Fruit fly (Drosophila melanogaster) Kc167 (cell line): Measurements from ENCODE around the gene kmr.

Experiments used
- Myc ChIP-seq: fragments of >200 bp; optimal IDR thresholded peaks from 2 replicates; lab custom pipeline; 2017; ENCODE audit warnings: missing external identifiers
- Sin3A ChIP-seq: fragments of >200 bp; optimal IDR thresholded peaks from 2 replicates; lab custom pipeline; 2018; ENCODE audit warnings: missing external identifiers
- h ChIP-seq: fragments of >200 bp; optimal IDR thresholded peaks from 3 replicates; lab custom pipeline; 2018; ENCODE audit warnings: missing external identifiers
- insv ChIP-seq: fragments of >200 bp; optimal IDR thresholded peaks from 3 replicates; lab custom pipeline; 2018; ENCODE audit warnings: missing external identifiers
- psq ChIP-seq: fragments of >200 bp; optimal IDR thresholded peaks from 2 replicates; lab custom pipeline; 2017; ENCODE audit warnings: missing external identifiers
- ttk ChIP-seq: sonication (Bioruptor generic); optimal IDR thresholded peaks from 2 replicates; lab custom pipeline; 2017; ENCODE audit warnings: missing external identifiers

- TF ChIP-seq Myc (lab: Kevin White, UChicago): no peak
- TF ChIP-seq h: no peak
- TF ChIP-seq ttk (lab: Kevin White, UChicago): no peak
- no peak for TF ChIP-seq psq (lab: Kevin White, UChicago)
- TF ChIP-seq Sin3A (lab: Kevin White, UChicago): no peak
- TF ChIP-seq insv (lab: Kevin White, UChicago): no peak
Observed at dm6 chr3R:13799567-13800429, 84.8 kb downstream of the kmr start.
